Worm (Caenorhabditis elegans) whole organism, L1 larva: Measurements from ENCODE around the gene F53F1.6.

Source experiments
- C04F5.9 ChIP-seq: sonication (generic microtip); optimal IDR thresholded peaks from 2 replicates; lab custom pipeline; 2016; ENCODE audit warnings: missing genetic modification characterization, missing compliant biosample characterization
- C16A3.4 ChIP-seq: fragments of 150-350 bp; optimal IDR thresholded peaks from 2 replicates; lab custom pipeline; 2014; ENCODE audit warnings: missing biosample characterization, missing genetic modification characterization
- C34B4.2 ChIP-seq: sonication (generic microtip); optimal IDR thresholded peaks from 2 replicates; lab custom pipeline; 2017; ENCODE audit warnings: mild to moderate bottlenecking, missing genetic modification characterization, missing compliant biosample characterization
- F16B12.6 ChIP-seq: fragments of 150-350 bp; optimal IDR thresholded peaks from 2 replicates; lab custom pipeline; 2014; ENCODE audit warnings: missing biosample characterization, missing genetic modification characterization
- aha-1 ChIP-seq: fragments of 150-350 bp; optimal IDR thresholded peaks from 2 replicates; lab custom pipeline; 2014; ENCODE audit warnings: missing biosample characterization, missing genetic modification characterization
- alr-1 ChIP-seq: fragments of 200-800 bp; sonication (Bioruptor generic); optimal IDR thresholded peaks from 2 replicates; lab custom pipeline; 2018; ENCODE audit warnings: borderline replicate concordance, mild to moderate bottlenecking, missing genetic modification characterization, missing compliant biosample characterization
- ama-1 ChIP-seq: fragments of 150-350 bp; optimal IDR thresholded peaks from 2 replicates; lab custom pipeline; 2014
- blmp-1 ChIP-seq: fragments of 150-350 bp; optimal IDR thresholded peaks from 2 replicates; lab custom pipeline; 2014; ENCODE audit warnings: missing biosample characterization, missing genetic modification characterization
- ceh-63 ChIP-seq: fragments of 200-800 bp; sonication (Bioruptor generic); optimal IDR thresholded peaks from 2 replicates; lab custom pipeline; 2018; ENCODE audit warnings: mild to moderate bottlenecking, missing genetic modification characterization, missing compliant biosample characterization
- ceh-8 ChIP-seq: fragments of 200-800 bp; sonication (Bioruptor generic); optimal IDR thresholded peaks from 2 replicates; lab custom pipeline; 2018; ENCODE audit warnings: mild to moderate bottlenecking, missing genetic modification characterization, moderate library complexity, missing compliant biosample characterization
- ceh-82 ChIP-seq, 3 experiments: fragments of 150-350 bp in 1 of 3; sonication (generic microtip) in 2 of 3; optimal IDR thresholded peaks; 2 replicates each; lab custom pipeline; 2014 to 2017; ENCODE audit warnings: missing biosample characterization in 3 of 3, missing genetic modification characterization in 3 of 3
- ceh-88 ChIP-seq: fragments of 200-800 bp; sonication (Bioruptor generic); IDR thresholded peaks from 2 replicates; pipeline ENCODE4 v1.3.6; 2022; ENCODE audit warnings: missing genetic modification characterization, missing compliant biosample characterization
- ceh-90 ChIP-seq: sonication (generic microtip); optimal IDR thresholded peaks from 2 replicates; lab custom pipeline; 2016; ENCODE audit warnings: missing genetic modification characterization, missing compliant biosample characterization
- ces-1 ChIP-seq: fragments of 150-350 bp; optimal IDR thresholded peaks from 2 replicates; lab custom pipeline; 2014; ENCODE audit warnings: missing biosample characterization, missing genetic modification reagents, missing genetic modification characterization
- dpl-1 ChIP-seq, 3 experiments: fragments of 150-350 bp in 2 of 3; sonication (generic microtip) in 1 of 3; optimal IDR thresholded peaks; 2 replicates each; lab custom pipeline; 2014 to 2017; ENCODE audit warnings: missing biosample characterization in 3 of 3, missing genetic modification characterization in 3 of 3, missing genetic modification reagents in 3 of 3
- dsc-1 ChIP-seq: sonication (generic microtip); optimal IDR thresholded peaks from 2 replicates; lab custom pipeline; 2016; ENCODE audit warnings: mild to moderate bottlenecking, missing genetic modification characterization, missing compliant biosample characterization
- egl-13 ChIP-seq: sonication (generic microtip); optimal IDR thresholded peaks from 2 replicates; lab custom pipeline; 2016; ENCODE audit warnings: missing genotype, missing genetic modification reagents, missing genetic modification characterization, missing compliant biosample characterization
- egl-27 ChIP-seq, 2 experiments: fragments of 150-350 bp in 1 of 2; sonication (generic microtip); optimal IDR thresholded peaks; 3 replicates each; lab custom pipeline; 2017 to 2018; ENCODE audit warnings: missing biosample characterization in 2 of 2, missing genetic modification characterization in 2 of 2, missing genetic modification reagents in 2 of 2
- elt-3 ChIP-seq, 6 experiments: fragments of 150-350 bp in 1 of 6; sonication (generic microtip); optimal IDR thresholded peaks; 2 replicates each; lab custom pipeline; 2017 to 2018; ENCODE audit warnings: missing biosample characterization in 6 of 6, missing genetic modification characterization in 6 of 6, inconsistent platforms in 1 of 6
- ets-5 ChIP-seq: fragments of 200-800 bp; sonication (Bioruptor generic); IDR thresholded peaks from 2 replicates; pipeline ENCODE4 v1.3.6; 2022; ENCODE audit warnings: missing genetic modification characterization, missing compliant biosample characterization
- fkh-4 ChIP-seq: sonication (generic microtip); optimal IDR thresholded peaks from 2 replicates; lab custom pipeline; 2016; ENCODE audit warnings: missing compliant biosample characterization, missing genetic modification characterization, borderline replicate concordance
- hlh-4 ChIP-seq: sonication (generic microtip); optimal IDR thresholded peaks from 2 replicates; lab custom pipeline; 2016; ENCODE audit warnings: mild to moderate bottlenecking, missing genetic modification characterization, missing compliant biosample characterization
- isw-1 ChIP-seq: fragments of 200-800 bp; sonication (Bioruptor generic); IDR thresholded peaks from 2 replicates; pipeline ENCODE4 v1.3.6; 2022; ENCODE audit warnings: missing genetic modification characterization, missing compliant biosample characterization
- jun-1 ChIP-seq: fragments of 150-350 bp; optimal IDR thresholded peaks from 2 replicates; lab custom pipeline; 2014; ENCODE audit warnings: missing biosample characterization, missing genetic modification reagents, missing genetic modification characterization
- lin-13 ChIP-seq: fragments of 150-350 bp; optimal IDR thresholded peaks from 2 replicates; lab custom pipeline; 2014; ENCODE audit warnings: missing biosample characterization, missing genetic modification reagents, missing genetic modification characterization
- lsy-2 ChIP-seq, 2 experiments: fragments of 150-350 bp; optimal IDR thresholded peaks; 2 replicates each; lab custom pipeline; 2014; ENCODE audit warnings: missing biosample characterization in 2 of 2, missing genetic modification characterization in 2 of 2
- mab-9 ChIP-seq: fragments of 200-800 bp; sonication (Bioruptor generic); IDR thresholded peaks from 2 replicates; pipeline ENCODE4 v1.3.6; 2022; ENCODE audit warnings: missing genetic modification reagents, missing genetic modification characterization, missing compliant biosample characterization
- mef-2 ChIP-seq: fragments of 150-350 bp; optimal IDR thresholded peaks from 2 replicates; lab custom pipeline; 2014; ENCODE audit warnings: missing biosample characterization, missing genetic modification characterization
- mep-1 ChIP-seq: fragments of 150-350 bp; optimal IDR thresholded peaks from 2 replicates; lab custom pipeline; 2014; ENCODE audit warnings: missing biosample characterization, missing genetic modification characterization
- nhr-237 ChIP-seq: fragments of 150-350 bp; optimal IDR thresholded peaks from 2 replicates; lab custom pipeline; 2014; ENCODE audit warnings: missing biosample characterization, missing genetic modification characterization
- nhr-47 ChIP-seq: sonication (generic microtip); optimal IDR thresholded peaks from 2 replicates; lab custom pipeline; 2016; ENCODE audit warnings: mild to moderate bottlenecking, missing genetic modification characterization, moderate library complexity, missing compliant biosample characterization
- nhr-71 ChIP-seq: sonication (generic microtip); optimal IDR thresholded peaks from 2 replicates; lab custom pipeline; 2016; ENCODE audit warnings: mild to moderate bottlenecking, missing genetic modification characterization, moderate library complexity, missing compliant biosample characterization
- nhr-76 ChIP-seq: sonication (generic microtip); optimal IDR thresholded peaks from 2 replicates; lab custom pipeline; 2017; ENCODE audit warnings: missing biosample characterization, missing genetic modification characterization
- nhr-77 ChIP-seq: fragments of 150-350 bp; optimal IDR thresholded peaks from 2 replicates; lab custom pipeline; 2014; ENCODE audit warnings: missing biosample characterization, missing genetic modification characterization
- nhr-85 ChIP-seq: sonication (generic microtip); peaks from one replicate; lab custom pipeline; 2016; ENCODE audit warnings: missing genetic modification characterization, inconsistent platforms, missing compliant biosample characterization
- nhr-90 ChIP-seq: sonication (generic microtip); optimal IDR thresholded peaks from 2 replicates; lab custom pipeline; 2016; ENCODE audit warnings: mild to moderate bottlenecking, missing genetic modification characterization, missing compliant biosample characterization; ENCODE audit not compliant: poor library complexity
- pag-3 ChIP-seq: sonication (generic microtip); optimal IDR thresholded peaks from 2 replicates; lab custom pipeline; 2017; ENCODE audit warnings: missing genetic modification characterization, mild to moderate bottlenecking, missing compliant biosample characterization, antibody characterized with exemption, borderline replicate concordance; ENCODE audit not compliant: insufficient read depth
- pax-3 ChIP-seq: fragments of 200-800 bp; sonication (Bioruptor generic); optimal IDR thresholded peaks from 2 replicates; lab custom pipeline; 2018; ENCODE audit warnings: mild to moderate bottlenecking, missing genetic modification characterization, moderate library complexity, missing compliant biosample characterization
- pqm-1 ChIP-seq: sonication (generic microtip); optimal IDR thresholded peaks from 3 replicates; lab custom pipeline; 2017; ENCODE audit warnings: missing biosample characterization, missing genetic modification characterization
- rnt-1 ChIP-seq: sonication (generic microtip); optimal IDR thresholded peaks from 2 replicates; lab custom pipeline; 2016; ENCODE audit warnings: mild to moderate bottlenecking, missing genetic modification characterization, moderate library complexity, missing compliant biosample characterization
- skn-1 ChIP-seq: fragments of 150-350 bp; optimal IDR thresholded peaks from 2 replicates; lab custom pipeline; 2014; ENCODE audit warnings: missing biosample characterization, missing genetic modification characterization
- snpc-4 ChIP-seq: fragments of 150-350 bp; optimal IDR thresholded peaks from 2 replicates; lab custom pipeline; 2014; ENCODE audit warnings: missing biosample characterization, missing genetic modification characterization
- snu-23 ChIP-seq: sonication (generic microtip); optimal IDR thresholded peaks from 2 replicates; lab custom pipeline; 2016; ENCODE audit warnings: missing genetic modification characterization, missing compliant biosample characterization
- sox-4 ChIP-seq: sonication (generic microtip); optimal IDR thresholded peaks from 2 replicates; lab custom pipeline; 2016; ENCODE audit warnings: missing genetic modification characterization, missing compliant biosample characterization
- tlp-1 ChIP-seq: fragments of 150-350 bp; optimal IDR thresholded peaks from 2 replicates; lab custom pipeline; 2014; ENCODE audit warnings: missing biosample characterization, missing genetic modification characterization
- unc-130 ChIP-seq: fragments of 150-350 bp; optimal IDR thresholded peaks from 2 replicates; lab custom pipeline; 2017; ENCODE audit warnings: missing biosample characterization, missing genetic modification characterization, inconsistent platforms
- unc-30 ChIP-seq: sonication (generic microtip); optimal IDR thresholded peaks from 2 replicates; lab custom pipeline; 2017; ENCODE audit warnings: missing biosample characterization, missing genetic modification characterization
- unc-62 ChIP-seq: fragments of 150-350 bp; optimal IDR thresholded peaks from 2 replicates; lab custom pipeline; 2014; ENCODE audit warnings: missing biosample characterization, missing genetic modification reagents, missing genetic modification characterization
- unc-98 ChIP-seq: fragments of 200-800 bp; sonication (Bioruptor generic); IDR thresholded peaks from 2 replicates; pipeline ENCODE4 v1.3.6; 2022; ENCODE audit warnings: missing genetic modification characterization, missing compliant biosample characterization
- vab-15 ChIP-seq: sonication (generic microtip); optimal IDR thresholded peaks from 2 replicates; lab custom pipeline; 2017; ENCODE audit warnings: missing genotype, mild to moderate bottlenecking, missing genetic modification characterization, missing compliant biosample characterization
- xbp-1 ChIP-seq: sonication (generic microtip); optimal IDR thresholded peaks from 2 replicates; lab custom pipeline; 2016; ENCODE audit warnings: missing genetic modification characterization, missing compliant biosample characterization
- zip-4 ChIP-seq: fragments of 200-800 bp; sonication (Bioruptor generic); optimal IDR thresholded peaks from 2 replicates; lab custom pipeline; 2018; ENCODE audit warnings: mild to moderate bottlenecking, missing genetic modification characterization, moderate library complexity, missing compliant biosample characterization
- ztf-11 ChIP-seq, 2 experiments: sonication (generic microtip); optimal IDR thresholded peaks; 2 replicates each; lab custom pipeline; 2016 to 2017; ENCODE audit warnings: missing genetic modification characterization in 2 of 2, missing biosample characterization in 1 of 2, missing compliant biosample characterization in 1 of 2
- ztf-4 ChIP-seq: fragments of 150-350 bp; optimal IDR thresholded peaks from 2 replicates; lab custom pipeline; 2014; ENCODE audit warnings: missing biosample characterization, missing genetic modification characterization

Gene F53F1.6

ce11 chrV:13402524-13402923 lies 14.9 kb downstream of the F53F1.6 start (continued):
- no peak for TF ChIP-seq ama-1 (lab: Kevin White, UChicago)
- no peak for TF ChIP-seq egl-13 (tag; lab: Kevin White, UChicago)
- no peak for TF ChIP-seq ceh-63 (GFP tag; lab: Kevin White, UChicago)
- TF ChIP-seq xbp-1 = no peak
- TF ChIP-seq nhr-76 (tag; lab: Kevin White, UChicago) = no peak
- no peak for TF ChIP-seq jun-1 (tag; lab: Kevin White, UChicago)
- no peak for TF ChIP-seq vab-15
- no peak for TF ChIP-seq nhr-237 (tag; lab: Kevin White, UChicago)
- TF ChIP-seq sox-4 (tag; lab: Kevin White, UChicago) = no peak
- no peak for TF ChIP-seq ceh-88 (GFP tag; lab: Robert Waterston, UW)
- no peak for TF ChIP-seq pax-3 (tag; lab: Kevin White, UChicago)
- TF ChIP-seq zip-4 = no peak
- TF ChIP-seq ceh-82 (tag; optimal IDR thresholded peaks at IDR 0.05; lab: Kevin White, UChicago) = no peak
- TF ChIP-seq hlh-4 (tag; lab: Kevin White, UChicago) = no peak
- TF ChIP-seq pag-3 (tag; lab: Kevin White, UChicago) = no peak
- no peak for TF ChIP-seq ztf-11 (tag; optimal IDR thresholded peaks at IDR 0.05; lab: Kevin White, UChicago)
- TF ChIP-seq C16A3.4 = no peak
- TF ChIP-seq unc-30 (tag; lab: Kevin White, UChicago) = no peak
- no peak for TF ChIP-seq ztf-4
- TF ChIP-seq unc-62 (GFP tag; lab: Kevin White, UChicago) = no peak
- no peak for TF ChIP-seq skn-1
- peak; percentile 56 for TF ChIP-seq dsc-1
- no peak for TF ChIP-seq nhr-47 (tag; lab: Kevin White, UChicago)
- no peak for TF ChIP-seq unc-98 (GFP tag; lab: Robert Waterston, UW)
- TF ChIP-seq lin-13 (GFP tag; lab: Kevin White, UChicago) = no peak
- no peak for TF ChIP-seq ces-1 (GFP tag; lab: Kevin White, UChicago)
- TF ChIP-seq egl-27 (tag; optimal IDR thresholded peaks at IDR 0.05; lab: Kevin White, UChicago) = no peak
- TF ChIP-seq mef-2 (tag; lab: Kevin White, UChicago) = no peak
- peak in 1 of 2 experiments; percentile 37 for TF ChIP-seq lsy-2 (tag; optimal IDR thresholded peaks at IDR 0.05; lab: Kevin White, UChicago)
- TF ChIP-seq dpl-1 (GFP tag; optimal IDR thresholded peaks at IDR 0.05; lab: Kevin White, UChicago) = peak in 1 of 3 experiments; percentile 13
- no peak for TF ChIP-seq nhr-85 (tag; lab: Kevin White, UChicago)
- peak; percentile 58 for TF ChIP-seq blmp-1 (tag; lab: Kevin White, UChicago)
- no peak for TF ChIP-seq C04F5.9 (tag; lab: Kevin White, UChicago)
- no peak for TF ChIP-seq elt-3 (tag; optimal IDR thresholded peaks at IDR 0.05; lab: Kevin White, UChicago)
- TF ChIP-seq mab-9 = no peak
- no peak for TF ChIP-seq aha-1 (tag; lab: Kevin White, UChicago)
- TF ChIP-seq snu-23 (GFP tag; lab: Kevin White, UChicago) = peak; percentile 38
- no peak for TF ChIP-seq ets-5 (GFP tag; lab: Robert Waterston, UW)
- peak; percentile 2 for TF ChIP-seq unc-130 (tag; lab: Kevin White, UChicago)
- peak; percentile 20 for TF ChIP-seq mep-1
- TF ChIP-seq alr-1 (tag; lab: Kevin White, UChicago) = no peak
- no peak for TF ChIP-seq snpc-4
- TF ChIP-seq pqm-1 = no peak
- TF ChIP-seq ceh-90 (tag; lab: Kevin White, UChicago) = no peak
- no peak for TF ChIP-seq isw-1 (GFP tag; lab: Robert Waterston, UW)
- TF ChIP-seq C34B4.2 = no peak
- TF ChIP-seq nhr-90 (tag; lab: Kevin White, UChicago) = no peak
- peak; percentile 63 for TF ChIP-seq nhr-71
- TF ChIP-seq tlp-1 (tag; lab: Kevin White, UChicago) = no peak
- no peak for TF ChIP-seq F16B12.6 (tag; lab: Kevin White, UChicago)
- no peak for TF ChIP-seq nhr-77 (tag; lab: Kevin White, UChicago)
- no peak for TF ChIP-seq fkh-4 (tag; lab: Kevin White, UChicago)
- no peak for TF ChIP-seq ceh-8 (GFP tag; lab: Kevin White, UChicago)
- peak; percentile 70 for TF ChIP-seq rnt-1 (tag; lab: Kevin White, UChicago)
